Fruit fly (Drosophila melanogaster): ENCODE data around the gene CG15643.

CG15643 gene

dm6 chrX:15609351-15609750, 37.4 kb upstream of the CG15643 start:
- no peak for TF ChIP-seq D1 (tag; optimal IDR thresholded peaks at IDR 0.05)
- no peak for TF ChIP-seq CG32121 (GFP tag; IDR thresholded peaks at IDR 0.05)
- no peak for TF ChIP-seq rn (GFP tag; IDR thresholded peaks at IDR 0.05)
- TF ChIP-seq CG8159 (tag; optimal IDR thresholded peaks at IDR 0.05) = no peak
- no peak for TF ChIP-seq CG8301 (tag; optimal IDR thresholded peaks at IDR 0.05)
- TF ChIP-seq EcR (GFP tag; optimal IDR thresholded peaks at IDR 0.05) = no peak
- TF ChIP-seq CG4496 (GFP tag; IDR thresholded peaks at IDR 0.05) = no peak

- no peak for TF ChIP-seq CG34367 (tag; optimal IDR thresholded peaks at IDR 0.05)
- TF ChIP-seq Snoo (tag; optimal IDR thresholded peaks at IDR 0.05) = peak; percentile 4
- no peak for TF ChIP-seq Pif1A (GFP tag; optimal IDR thresholded peaks at IDR 0.05)
- peak; percentile 70 for TF ChIP-seq CG13204 (GFP tag; optimal IDR thresholded peaks at IDR 0.05)
- peak; percentile 17 for TF ChIP-seq CG15710 (tag; optimal IDR thresholded peaks at IDR 0.05)
- TF ChIP-seq EcR (GFP tag; optimal IDR thresholded peaks at IDR 0.05) = peak; percentile 77
- no peak for TF ChIP-seq CG8159 (tag; optimal IDR thresholded peaks at IDR 0.05)
- TF ChIP-seq Pif1B (GFP tag; optimal IDR thresholded peaks at IDR 0.05) = no peak
Measured at dm6 chrX:15608751-15609345, 36.9 kb upstream of the CG15643 start.

- TF ChIP-seq D1 (tag; optimal IDR thresholded peaks at IDR 0.05) = no peak
- no peak for TF ChIP-seq Ets98B (GFP tag; IDR thresholded peaks at IDR 0.05)
- TF ChIP-seq EcR (GFP tag; optimal IDR thresholded peaks at IDR 0.05) = no peak
- no peak for TF ChIP-seq gl (tag; optimal IDR thresholded peaks at IDR 0.05)
- no peak for TF ChIP-seq CG17806 (tag; optimal IDR thresholded peaks at IDR 0.05)
- TF ChIP-seq Pif1A (GFP tag; optimal IDR thresholded peaks at IDR 0.05) = no peak
- no peak for TF ChIP-seq CG14655 (GFP tag; optimal IDR thresholded peaks at IDR 0.05)
- TF ChIP-seq CG13204 (GFP tag; optimal IDR thresholded peaks at IDR 0.05) = no peak
- no peak for TF ChIP-seq CG4496 (GFP tag; IDR thresholded peaks at IDR 0.05)
Measured at dm6 chrX:15602438-15602837, 30.5 kb upstream of the CG15643 start.

dm6 chrX:15601285-15601684, 29.3 kb upstream of the CG15643 start:
- TF ChIP-seq fd96Ca (GFP tag; IDR thresholded peaks at IDR 0.05) = 0 out of 3 replicates have a peak, but pooled peaks have one; percentile 20
- no peak for TF ChIP-seq Pif1B (GFP tag; optimal IDR thresholded peaks at IDR 0.05)
- 0 out of 2 replicates have a peak, but pooled peaks have one; percentile 14 for TF ChIP-seq Ets98B (GFP tag; IDR thresholded peaks at IDR 0.05)
- TF ChIP-seq CG4496 (GFP tag; IDR thresholded peaks at IDR 0.05) = peak; percentile 54; the same call in 1 of the 3 replicates
- TF ChIP-seq CG14655 (GFP tag; optimal IDR thresholded peaks at IDR 0.05) = peak; percentile 32
- TF ChIP-seq CG32121 (GFP tag; IDR thresholded peaks at IDR 0.05) = peak; percentile 48; the same call in 1 of the 2 replicates
- no peak for TF ChIP-seq CG12605 (GFP tag; IDR thresholded peaks at IDR 0.05)
- no peak for TF ChIP-seq CG10348 (GFP tag; IDR thresholded peaks at IDR 0.05)
- peak; percentile 24 for TF ChIP-seq CG17806 (tag; optimal IDR thresholded peaks at IDR 0.05)
- TF ChIP-seq CG9948 (tag; optimal IDR thresholded peaks at IDR 0.05) = peak; percentile 1
- peak; percentile 22 for TF ChIP-seq CG8301 (tag; optimal IDR thresholded peaks at IDR 0.05)

dm6 chrX:15599697-15600096, 27.7 kb upstream of the CG15643 start:
- TF ChIP-seq CG32121 (GFP tag; IDR thresholded peaks at IDR 0.05) (peak; percentile 67), Pif1A (GFP tag; optimal IDR thresholded peaks at IDR 0.05) (peak; percentile 32), CG8301 (tag; optimal IDR thresholded peaks at IDR 0.05) (peak; percentile 2), fd96Ca (GFP tag; IDR thresholded peaks at IDR 0.05) (peak; percentile 79), CG8159 (tag; optimal IDR thresholded peaks at IDR 0.05) (no peak), Snoo (tag; optimal IDR thresholded peaks at IDR 0.05) (no peak), Pif1B (GFP tag; optimal IDR thresholded peaks at IDR 0.05) (no peak), CG12605 (GFP tag; IDR thresholded peaks at IDR 0.05) (peak; percentile 33; the same call in 1 of the 2 replicates), CG4496 (GFP tag; IDR thresholded peaks at IDR 0.05) (peak; percentile 64; the same call in 2 of the 3 replicates), CG14655 (GFP tag; optimal IDR thresholded peaks at IDR 0.05) (no peak)

- TF ChIP-seq EcR (GFP tag; optimal IDR thresholded peaks at IDR 0.05) (no peak), CG8159 (tag; optimal IDR thresholded peaks at IDR 0.05) (no peak), CG13204 (GFP tag; optimal IDR thresholded peaks at IDR 0.05) (no peak), CG8301 (tag; optimal IDR thresholded peaks at IDR 0.05) (no peak), CG4496 (GFP tag; IDR thresholded peaks at IDR 0.05) (0 out of 3 replicates have a peak, but pooled peaks have one; percentile 4), Ets98B (GFP tag; IDR thresholded peaks at IDR 0.05) (peak; percentile 1; the same call in 1 of the 2 replicates), Snoo (tag; optimal IDR thresholded peaks at IDR 0.05) (no peak), rn (GFP tag; IDR thresholded peaks at IDR 0.05) (no peak)
Measured at dm6 chrX:15594230-15594857, 22.4 kb upstream of the CG15643 start.

Data from whole organism, pupa.